Fruit fly (Drosophila melanogaster) whole organism, prepupa: Measurements from ENCODE around the gene CG2533.

ENCODE experiments used
- Blimp-1 ChIP-seq: fragments of 200-800 bp; sonication (Bioruptor generic); optimal IDR thresholded peaks from 3 replicates; lab custom pipeline; 2017; ENCODE audit warnings: missing biosample characterization, missing genetic modification characterization, mild to moderate bottlenecking, moderate library complexity, missing genetic modification reagents
- CG11294 ChIP-seq: fragments of 200-800 bp; sonication (Bioruptor generic); IDR thresholded peaks from 2 replicates; pipeline ENCODE4 v1.3.6; 2022; ENCODE audit warnings: missing biosample characterization, missing genetic modification characterization
- CG11762 ChIP-seq: fragments of 200-800 bp; sonication (Bioruptor generic); optimal IDR thresholded peaks from 3 replicates; lab custom pipeline; 2016; ENCODE audit warnings: missing biosample characterization, missing genetic modification characterization; ENCODE audit not compliant: insufficient read depth
- CG15336 ChIP-seq: fragments of 200-800 bp; sonication (Bioruptor generic); IDR thresholded peaks from 2 replicates; pipeline ENCODE4 v1.3.6; 2022; ENCODE audit warnings: missing biosample characterization, missing genetic modification characterization
- CG3032 ChIP-seq: fragments of 200-800 bp; optimal IDR thresholded peaks from 2 replicates; lab custom pipeline; 2019; ENCODE audit warnings: missing biosample characterization, mild to moderate bottlenecking, missing genetic modification characterization, moderate library complexity
- CG31627 ChIP-seq: fragments of 200-800 bp; sonication (Bioruptor generic); optimal IDR thresholded peaks from 3 replicates; lab custom pipeline; 2016; ENCODE audit warnings: missing biosample characterization, missing genetic modification characterization
- CG32006 ChIP-seq: fragments of 200-800 bp; sonication (Bioruptor generic); optimal IDR thresholded peaks from 3 replicates; lab custom pipeline; 2017; ENCODE audit warnings: missing biosample characterization, mild to moderate bottlenecking, missing genetic modification characterization
- CG34406 ChIP-seq: fragments of 200-800 bp; sonication (Bioruptor generic); optimal IDR thresholded peaks from 3 replicates; lab custom pipeline; 2016; ENCODE audit warnings: missing biosample characterization, missing genetic modification characterization
- CG3919 ChIP-seq: fragments of 200-800 bp; sonication (Bioruptor generic); optimal IDR thresholded peaks from 3 replicates; lab custom pipeline; 2016; ENCODE audit warnings: missing biosample characterization, missing genetic modification characterization
- CG6163 ChIP-seq: fragments of 200-800 bp; sonication (Bioruptor generic); IDR thresholded peaks from 3 replicates; pipeline ENCODE4 v1.3.6; 2022; ENCODE audit warnings: missing biosample characterization, missing genetic modification characterization
- CG6276 ChIP-seq: fragments of 200-800 bp; sonication (Bioruptor generic); optimal IDR thresholded peaks from 2 replicates; lab custom pipeline; 2017; ENCODE audit warnings: missing biosample characterization, mild to moderate bottlenecking, missing genetic modification characterization
- CG6792 ChIP-seq: fragments of 200-800 bp; sonication (Bioruptor generic); optimal IDR thresholded peaks from 3 replicates; lab custom pipeline; 2016; ENCODE audit warnings: missing biosample characterization, missing genetic modification characterization
- CG6854 ChIP-seq: fragments of 200-800 bp; sonication (Bioruptor generic); optimal IDR thresholded peaks from 2 replicates; lab custom pipeline; 2017; ENCODE audit warnings: missing biosample characterization, mild to moderate bottlenecking, missing genetic modification characterization
- CG7368 ChIP-seq: fragments of 200-800 bp; sonication (Bioruptor generic); optimal IDR thresholded peaks from 3 replicates; lab custom pipeline; 2016; ENCODE audit warnings: missing biosample characterization, missing genetic modification characterization
- CG8119 ChIP-seq: fragments of 200-800 bp; sonication (Bioruptor generic); IDR thresholded peaks from 3 replicates; pipeline ENCODE4 v1.3.6; 2022; ENCODE audit warnings: missing biosample characterization, missing genetic modification characterization
- CG8319 ChIP-seq: fragments of 200-800 bp; sonication (Bioruptor generic); optimal IDR thresholded peaks from 3 replicates; lab custom pipeline; 2016; ENCODE audit warnings: missing biosample characterization, missing genetic modification characterization
- CG8632 ChIP-seq: fragments of 200-800 bp; sonication (Bioruptor generic); optimal IDR thresholded peaks from 3 replicates; lab custom pipeline; 2016; ENCODE audit warnings: missing biosample characterization, missing genetic modification characterization
- CG9139 ChIP-seq: fragments of 200-800 bp; sonication (Bioruptor generic); optimal IDR thresholded peaks from 3 replicates; lab custom pipeline; 2017; ENCODE audit warnings: missing biosample characterization, mild to moderate bottlenecking, missing genetic modification characterization
- Eip75B ChIP-seq: fragments of 200-800 bp; sonication (Bioruptor generic); optimal IDR thresholded peaks from 3 replicates; lab custom pipeline; 2016; ENCODE audit warnings: missing biosample characterization, missing genetic modification characterization
- Eip78C ChIP-seq: fragments of 200-800 bp; sonication (Bioruptor generic); peaks from one replicate; lab custom pipeline; 2016; ENCODE audit warnings: missing biosample characterization, missing genetic modification characterization
- Ets21C ChIP-seq: fragments of 200-800 bp; sonication (Bioruptor generic); optimal IDR thresholded peaks from 3 replicates; lab custom pipeline; 2016; ENCODE audit warnings: missing biosample characterization, missing genetic modification characterization
- Ets96B ChIP-seq: fragments of 200-800 bp; optimal IDR thresholded peaks from 2 replicates; lab custom pipeline; 2019; ENCODE audit warnings: missing biosample characterization, mild to moderate bottlenecking, missing genetic modification characterization, moderate library complexity
- Gug ChIP-seq: fragments of 200-800 bp; sonication (Bioruptor generic); IDR thresholded peaks from 2 replicates; pipeline ENCODE4 v1.3.6; 2022; ENCODE audit warnings: missing biosample characterization, missing genetic modification characterization
- Hr38 ChIP-seq: sonication (Bioruptor generic); optimal IDR thresholded peaks from 2 replicates; lab custom pipeline; 2016; ENCODE audit warnings: missing biosample characterization, missing genetic modification characterization
- Hr39 ChIP-seq: fragments of 200-800 bp; sonication (Bioruptor generic); optimal IDR thresholded peaks from 2 replicates; lab custom pipeline; 2016; ENCODE audit warnings: missing biosample characterization, missing genetic modification characterization
- Hr4 ChIP-seq: fragments of 200-800 bp; sonication (Bioruptor generic); optimal IDR thresholded peaks from 3 replicates; lab custom pipeline; 2016; ENCODE audit warnings: missing biosample characterization, missing genetic modification characterization
- Lpt ChIP-seq: fragments of 200-800 bp; sonication (Bioruptor generic); optimal IDR thresholded peaks from 3 replicates; lab custom pipeline; 2016; ENCODE audit warnings: missing biosample characterization, missing genetic modification characterization
- OdsH ChIP-seq: fragments of 200-800 bp; sonication (Bioruptor generic); optimal IDR thresholded peaks from 3 replicates; lab custom pipeline; 2016; ENCODE audit warnings: missing biosample characterization, missing genetic modification characterization
- Sox102F ChIP-seq: fragments of 200-800 bp; sonication (Bioruptor generic); optimal IDR thresholded peaks from 2 replicates; lab custom pipeline; 2016; ENCODE audit warnings: missing biosample characterization, mild to moderate bottlenecking, missing genetic modification characterization
- achi ChIP-seq: fragments of 200-800 bp; sonication (Bioruptor generic); optimal IDR thresholded peaks from 3 replicates; lab custom pipeline; 2016; ENCODE audit warnings: missing biosample characterization, missing genetic modification characterization
- dac ChIP-seq: fragments of 200-800 bp; sonication (Bioruptor generic); optimal IDR thresholded peaks from 2 replicates; lab custom pipeline; 2017; ENCODE audit warnings: missing biosample characterization, mild to moderate bottlenecking, missing genetic modification characterization
- dsx ChIP-seq: fragments of 200-800 bp; optimal IDR thresholded peaks from 3 replicates; lab custom pipeline; 2019; ENCODE audit warnings: missing biosample characterization, mild to moderate bottlenecking, missing genetic modification characterization, moderate library complexity; ENCODE audit not compliant: poor library complexity, severe bottlenecking
- eg ChIP-seq: fragments of 200-800 bp; sonication (Bioruptor generic); IDR thresholded peaks from 3 replicates; pipeline ENCODE4 v1.3.6; 2022; ENCODE audit warnings: missing biosample characterization, missing genetic modification characterization
- esn ChIP-seq: fragments of 200-800 bp; sonication (Bioruptor generic); optimal IDR thresholded peaks from 2 replicates; lab custom pipeline; 2016; ENCODE audit warnings: missing biosample characterization, mild to moderate bottlenecking, missing genetic modification characterization, moderate library complexity
- fd59A ChIP-seq: fragments of 200-800 bp; sonication (Bioruptor generic); optimal IDR thresholded peaks from 2 replicates; lab custom pipeline; 2017; ENCODE audit warnings: missing biosample characterization, mild to moderate bottlenecking, missing genetic modification characterization, missing genetic modification reagents
- fd85E ChIP-seq: fragments of 200-800 bp; sonication (Bioruptor generic); optimal IDR thresholded peaks from 3 replicates; lab custom pipeline; 2016; ENCODE audit warnings: missing biosample characterization, missing genetic modification characterization
- fkh ChIP-seq: fragments of 200-800 bp; sonication (Bioruptor generic); optimal IDR thresholded peaks from 3 replicates; lab custom pipeline; 2017; ENCODE audit warnings: missing biosample characterization, mild to moderate bottlenecking, missing genetic modification characterization, moderate library complexity
- lz ChIP-seq: fragments of 200-800 bp; sonication (Bioruptor generic); optimal IDR thresholded peaks from 3 replicates; lab custom pipeline; 2016; ENCODE audit warnings: missing biosample characterization, missing genetic modification characterization
- net ChIP-seq: fragments of 200-800 bp; sonication (Bioruptor generic); optimal IDR thresholded peaks from 3 replicates; lab custom pipeline; 2016; ENCODE audit warnings: missing biosample characterization, missing genetic modification characterization
- pdm3 ChIP-seq: fragments of 200-800 bp; sonication (Bioruptor generic); optimal IDR thresholded peaks from 3 replicates; lab custom pipeline; 2016; ENCODE audit warnings: missing biosample characterization, missing genetic modification characterization
- spab ChIP-seq: fragments of 200-800 bp; sonication (Bioruptor generic); optimal IDR thresholded peaks from 2 replicates; lab custom pipeline; 2017; ENCODE audit warnings: missing biosample characterization, mild to moderate bottlenecking, missing genetic modification characterization, missing genetic modification reagents
- svp ChIP-seq: fragments of 200-800 bp; sonication (Bioruptor generic); peaks from one replicate; lab custom pipeline; 2016; ENCODE audit warnings: missing biosample characterization, missing genetic modification characterization
- vri ChIP-seq: fragments of 200-800 bp; sonication (Bioruptor generic); optimal IDR thresholded peaks from 3 replicates; lab custom pipeline; 2016; ENCODE audit warnings: missing biosample characterization, mild to moderate bottlenecking, missing genetic modification characterization

CG2533 gene

dm6 chrX:11580200-11580840, 23.7 kb downstream of the CG2533 start, which contains the start of gene nod (continued):
- peak; percentile 56 for TF ChIP-seq achi
- TF ChIP-seq vri (GFP tag; lab: Kevin White, UChicago), result no peak
- 0 out of 2 replicates have a peak, but pooled peaks have one; percentile 33 for TF ChIP-seq CG15336 (GFP tag; lab: Robert Waterston, UW)
- peak; percentile 25 for TF ChIP-seq CG8632 (GFP tag; lab: Kevin White, UChicago)
- TF ChIP-seq Eip78C (GFP tag; lab: Kevin White, UChicago), result peak; percentile 80
- no peak for TF ChIP-seq CG32006 (GFP tag; lab: Kevin White, UChicago)
- TF ChIP-seq eg (GFP tag; lab: Robert Waterston, UW), result peak; percentile 39; the same call in 1 of the 3 replicates
- peak; percentile 39 for TF ChIP-seq CG11762
- peak; percentile 28 for TF ChIP-seq Lpt

dm6 chrX:11578841-11579240, 25.2 kb downstream of the CG2533 start:
- TF ChIP-seq Hr39 (GFP tag; lab: Kevin White, UChicago) (no peak), OdsH (GFP tag; lab: Kevin White, UChicago) (no peak), CG34406 (GFP tag; lab: Kevin White, UChicago) (no peak), CG8319 (no peak), CG8632 (GFP tag; lab: Kevin White, UChicago) (no peak), esn (GFP tag; lab: Kevin White, UChicago) (no peak), Eip75B (GFP tag; lab: Kevin White, UChicago) (no peak), Eip78C (GFP tag; lab: Kevin White, UChicago) (peak; percentile 31), achi (no peak), Sox102F (GFP tag; lab: Kevin White, UChicago) (no peak), CG6163 (GFP tag; lab: Robert Waterston, UW) (no peak), svp (no peak), CG8119 (GFP tag; lab: Robert Waterston, UW) (no peak), dsx (no peak), CG15336 (GFP tag; lab: Robert Waterston, UW) (no peak), eg (GFP tag; lab: Robert Waterston, UW) (0 out of 3 replicates have a peak, but pooled peaks have one; percentile 19)

DNA sequence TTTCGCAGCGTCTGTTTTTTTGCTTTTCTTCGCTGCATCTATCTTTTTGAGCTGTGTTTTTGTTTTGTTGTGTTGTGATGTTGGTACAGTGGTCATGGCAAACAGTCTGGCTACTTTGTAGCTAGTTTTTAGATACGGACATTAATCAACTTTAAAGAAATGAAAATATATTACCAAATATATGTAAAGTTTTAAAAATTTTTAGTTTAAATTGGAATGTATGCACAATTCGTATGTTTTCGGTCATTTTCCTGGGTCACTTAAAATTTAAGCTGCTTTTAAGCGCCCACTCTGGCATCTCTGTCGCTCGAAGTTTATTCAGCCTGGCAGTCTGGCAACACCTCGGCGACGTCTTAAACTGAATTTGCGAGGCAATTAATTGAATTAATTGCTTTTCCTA, 27.5 kb downstream of the CG2533 start, which contains the start of gene CG11695:
Gene CG11695, plus strand, starts transcription at position 344 of the 400 bp plus-strand sequence.
- TF ChIP-seq CG11762 (peak; percentile 13), pdm3 (GFP tag; lab: Kevin White, UChicago) (peak; percentile 73), Hr4 (GFP tag; lab: Kevin White, UChicago) (peak; percentile 63), CG3032 (peak; percentile 77), CG32006 (GFP tag; lab: Kevin White, UChicago) (peak; percentile 74), fd59A (GFP tag; lab: Kevin White, UChicago) (peak; percentile 53), spab (GFP tag; lab: Kevin White, UChicago) (no peak), Hr38 (GFP tag; lab: Kevin White, UChicago) (no peak), CG6854 (GFP tag; lab: Kevin White, UChicago) (no peak), CG6792 (peak; percentile 58), eg (GFP tag; lab: Robert Waterston, UW) (peak; percentile 62; the same call in 2 of the 3 replicates), CG15336 (GFP tag; lab: Robert Waterston, UW) (peak; percentile 55), CG8319 (no peak), Gug (GFP tag; lab: Robert Waterston, UW) (peak; percentile 32; the same call in 1 of the 2 replicates), Eip78C (GFP tag; lab: Kevin White, UChicago) (peak; percentile 82), vri (GFP tag; lab: Kevin White, UChicago) (no peak), CG7368 (peak; percentile 49), Sox102F (GFP tag; lab: Kevin White, UChicago) (no peak), Eip75B (GFP tag; lab: Kevin White, UChicago) (peak; percentile 65), fkh (peak; percentile 77), dac (GFP tag; lab: Kevin White, UChicago) (peak; percentile 44), lz (GFP tag; lab: Kevin White, UChicago) (peak; percentile 70), CG6276 (no peak), CG31627 (GFP tag; lab: Kevin White, UChicago) (peak; percentile 67), Hr39 (GFP tag; lab: Kevin White, UChicago) (peak; percentile 64), CG11294 (GFP tag; lab: Robert Waterston, UW) (peak; percentile 58), esn (GFP tag; lab: Kevin White, UChicago) (peak; percentile 74), net (GFP tag; lab: Kevin White, UChicago) (peak; percentile 58), Blimp-1 (no peak), CG8632 (GFP tag; lab: Kevin White, UChicago) (peak; percentile 29), Ets96B (tag; lab: Kevin White, UChicago) (peak; percentile 64), Lpt (peak; percentile 49), CG3919 (GFP tag; lab: Kevin White, UChicago) (peak; percentile 41), OdsH (GFP tag; lab: Kevin White, UChicago) (peak; percentile 74), Ets21C (GFP tag; lab: Kevin White, UChicago) (peak; percentile 30), fd85E (GFP tag; lab: Kevin White, UChicago) (no peak), CG9139 (peak; percentile 4), CG6163 (GFP tag; lab: Robert Waterston, UW) (peak; percentile 66), dsx (peak; percentile 52), CG8119 (GFP tag; lab: Robert Waterston, UW) (0 out of 3 replicates have a peak, but pooled peaks have one; percentile 53)
